Worm (Caenorhabditis elegans): ENCODE data around the gene nhr-213.

DNA sequence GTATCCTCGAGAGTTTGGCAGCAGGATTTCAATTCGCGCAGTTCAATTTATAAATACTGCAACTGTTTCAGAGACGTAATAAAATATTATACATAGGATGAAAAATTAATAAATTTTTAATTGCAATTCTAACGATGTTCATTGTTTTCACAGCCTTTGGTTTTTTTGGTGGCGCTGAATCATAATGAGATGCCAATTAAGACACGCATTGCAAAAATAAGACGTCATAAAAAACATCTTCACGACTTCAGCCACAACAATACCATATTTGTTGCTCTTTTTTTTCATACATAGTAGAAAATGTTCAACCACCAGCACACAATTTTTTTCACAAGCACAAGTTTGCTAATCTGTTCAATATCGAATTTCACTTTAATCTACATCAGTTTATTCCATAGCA is 24.3 kb downstream of the nhr-213 start, which contains the start of gene str-56:
- TF ChIP-seq ref-1 (GFP tag; conservative IDR thresholded peaks at IDR 0.05) (no peak), flt-1 (GFP tag; IDR thresholded peaks at IDR 0.05) (no peak), T22C8.4 (GFP tag; IDR thresholded peaks at IDR 0.05) (no peak), tab-1 (GFP tag; IDR thresholded peaks at IDR 0.05) (no peak), ztf-23 (GFP tag; IDR thresholded peaks at IDR 0.05) (no peak), klf-2 (GFP tag; conservative IDR thresholded peaks at IDR 0.05) (no peak)
